Fruit fly (Drosophila melanogaster) whole organism, embryonic: ENCODE measurements around the gene Kaz-m1.

ENCODE experiments used
- Asciz ChIP-seq: fragments of 200-800 bp; sonication (Bioruptor generic); optimal IDR thresholded peaks from 2 replicates; lab custom pipeline; 2017; ENCODE audit warnings: missing biosample characterization, mild to moderate bottlenecking, missing genetic modification characterization, missing genetic modification reagents
- Bteb2 ChIP-seq: fragments of 200-800 bp; sonication (Bioruptor generic); optimal IDR thresholded peaks from 2 replicates; lab custom pipeline; 2016; ENCODE audit warnings: missing biosample characterization, missing genetic modification characterization
- C15 ChIP-seq: fragments of 200-800 bp; sonication (Bioruptor generic); IDR thresholded peaks from 3 replicates; pipeline ENCODE4 v1.3.6; 2022; ENCODE audit warnings: missing biosample characterization, missing genetic modification characterization
- CG10147 ChIP-seq: fragments of 200-800 bp; sonication (Bioruptor generic); optimal IDR thresholded peaks from 2 replicates; lab custom pipeline; 2019; ENCODE audit warnings: missing biosample characterization, mild to moderate bottlenecking, missing genetic modification characterization, moderate library complexity
- CG1024 ChIP-seq: fragments of 200-800 bp; sonication (Bioruptor generic); IDR thresholded peaks from 2 replicates; pipeline ENCODE4 v1.3.6; 2022; ENCODE audit warnings: missing biosample characterization, missing genetic modification characterization
- CG11695 ChIP-seq: fragments of 200-800 bp; sonication (Bioruptor generic); IDR thresholded peaks from 3 replicates; pipeline ENCODE4 v1.3.6; 2022; ENCODE audit warnings: missing biosample characterization, missing genetic modification characterization
- CG11723 ChIP-seq: fragments of 200-800 bp; sonication (Bioruptor generic); optimal IDR thresholded peaks from 2 replicates; lab custom pipeline; 2017; ENCODE audit warnings: missing biosample characterization, mild to moderate bottlenecking, missing genetic modification characterization
- CG12104 ChIP-seq: fragments of 200-800 bp; sonication (Bioruptor generic); optimal IDR thresholded peaks from 3 replicates; lab custom pipeline; 2016; ENCODE audit warnings: missing biosample characterization, missing genetic modification characterization
- CG1233 ChIP-seq: fragments of 200-800 bp; sonication (Bioruptor generic); optimal IDR thresholded peaks from 4 replicates; lab custom pipeline; 2018; ENCODE audit warnings: missing biosample characterization, mild to moderate bottlenecking, missing genetic modification characterization
- CG12391 ChIP-seq: fragments of 200-800 bp; sonication (Bioruptor generic); optimal IDR thresholded peaks from 3 replicates; lab custom pipeline; 2018; ENCODE audit warnings: missing biosample characterization, mild to moderate bottlenecking, missing genetic modification characterization, moderate library complexity
- CG13894 ChIP-seq: fragments of 200-800 bp; sonication (Bioruptor generic); optimal IDR thresholded peaks from 3 replicates; lab custom pipeline; 2018; ENCODE audit warnings: missing biosample characterization, mild to moderate bottlenecking, missing genetic modification characterization, moderate library complexity
- CG14860 ChIP-seq: fragments of 200-800 bp; sonication (Bioruptor generic); IDR thresholded peaks from 3 replicates; pipeline ENCODE4 v1.3.6; 2022; ENCODE audit warnings: missing biosample characterization, missing genetic modification characterization; ENCODE audit not compliant: partially characterized antibody
- CG14965 ChIP-seq: fragments of 200-800 bp; sonication (Bioruptor generic); optimal IDR thresholded peaks from 2 replicates; lab custom pipeline; 2016; ENCODE audit warnings: missing biosample characterization, missing genetic modification characterization, borderline replicate concordance
- CG15269 ChIP-seq: fragments of 200-800 bp; sonication (Bioruptor generic); optimal IDR thresholded peaks from 2 replicates; lab custom pipeline; 2018; ENCODE audit warnings: missing biosample characterization, mild to moderate bottlenecking, missing genetic modification characterization, moderate library complexity
- CG1647 ChIP-seq: fragments of 200-800 bp; sonication (Bioruptor generic); optimal IDR thresholded peaks from 3 replicates; lab custom pipeline; 2016; ENCODE audit warnings: missing biosample characterization, missing genetic modification characterization
- CG17829 ChIP-seq: fragments of 200-800 bp; optimal IDR thresholded peaks from 2 replicates; lab custom pipeline; 2019; ENCODE audit warnings: missing biosample characterization, mild to moderate bottlenecking, missing genetic modification characterization, moderate library complexity
- CG2199 ChIP-seq: fragments of 200-800 bp; sonication (Bioruptor generic); IDR thresholded peaks from 3 replicates; pipeline ENCODE4 v1.3.6; 2022; ENCODE audit warnings: missing biosample characterization, missing genetic modification characterization
- CG2889 ChIP-seq: fragments of 200-800 bp; sonication (Bioruptor generic); IDR thresholded peaks from 3 replicates; pipeline ENCODE4 v1.3.6; 2022; ENCODE audit warnings: missing biosample characterization, missing genetic modification characterization
- CG3065 ChIP-seq: fragments of 200-800 bp; sonication (Bioruptor generic); optimal IDR thresholded peaks from 2 replicates; lab custom pipeline; 2016; ENCODE audit warnings: missing biosample characterization, missing genetic modification characterization
- CG4854 ChIP-seq: fragments of 200-800 bp; sonication (Bioruptor generic); optimal IDR thresholded peaks from 2 replicates; lab custom pipeline; 2016; ENCODE audit warnings: missing biosample characterization, missing genetic modification characterization, inconsistent platforms
- CG6254 ChIP-seq: fragments of 200-800 bp; sonication (Bioruptor generic); optimal IDR thresholded peaks from 3 replicates; lab custom pipeline; 2017; ENCODE audit warnings: mild to moderate bottlenecking, missing biosample characterization, missing genetic modification reagents, missing genetic modification characterization
- CG6765 ChIP-seq: fragments of 200-800 bp; sonication (Bioruptor generic); optimal IDR thresholded peaks from 3 replicates; lab custom pipeline; 2017; ENCODE audit warnings: missing biosample characterization, mild to moderate bottlenecking, missing genetic modification characterization
- CG6791 ChIP-seq: fragments of 200-800 bp; sonication (Bioruptor generic); IDR thresholded peaks from 3 replicates; pipeline ENCODE4 v1.3.6; 2022; ENCODE audit warnings: missing biosample characterization, missing genetic modification characterization; ENCODE audit not compliant: partially characterized antibody
- CG7556 ChIP-seq: fragments of 200-800 bp; sonication (Bioruptor generic); optimal IDR thresholded peaks from 2 replicates; lab custom pipeline; 2017; ENCODE audit warnings: missing biosample characterization, mild to moderate bottlenecking, missing genetic modification characterization
- CG8281 ChIP-seq: fragments of 200-800 bp; sonication (Bioruptor generic); optimal IDR thresholded peaks from 2 replicates; lab custom pipeline; 2018; ENCODE audit warnings: missing biosample characterization, mild to moderate bottlenecking, missing genetic modification characterization, moderate library complexity
- CG8359 ChIP-seq: fragments of 200-800 bp; sonication (Bioruptor generic); optimal IDR thresholded peaks from 2 replicates; lab custom pipeline; 2017; ENCODE audit warnings: missing biosample characterization, mild to moderate bottlenecking, missing genetic modification characterization, borderline replicate concordance
- CG9437 ChIP-seq: fragments of 200-800 bp; sonication (Bioruptor generic); optimal IDR thresholded peaks from 2 replicates; lab custom pipeline; 2018; ENCODE audit warnings: missing biosample characterization, mild to moderate bottlenecking, missing genetic modification characterization
- CG9817 ChIP-seq: fragments of 200-800 bp; sonication (Bioruptor generic); optimal IDR thresholded peaks from 2 replicates; lab custom pipeline; 2018; ENCODE audit warnings: missing biosample characterization, mild to moderate bottlenecking, missing genetic modification characterization, moderate library complexity
- CrebB ChIP-seq: fragments of 200-800 bp; sonication (Bioruptor generic); optimal IDR thresholded peaks from 3 replicates; lab custom pipeline; 2018; ENCODE audit warnings: missing biosample characterization, mild to moderate bottlenecking, missing genetic modification characterization
- Poxn ChIP-seq: fragments of 200-800 bp; sonication (Bioruptor generic); IDR thresholded peaks from 2 replicates; pipeline ENCODE4 v1.3.6; 2022; ENCODE audit warnings: missing biosample characterization, missing genetic modification characterization
- Ptx1 ChIP-seq: fragments of 200-800 bp; sonication (Bioruptor generic); IDR thresholded peaks from 2 replicates; pipeline ENCODE4 v1.3.6; 2022; ENCODE audit warnings: missing biosample characterization, missing genetic modification characterization
- Rx ChIP-seq: fragments of 200-800 bp; sonication (Bioruptor generic); IDR thresholded peaks from 2 replicates; pipeline ENCODE4 v1.3.6; 2022; ENCODE audit warnings: missing biosample characterization, missing genetic modification characterization
- Sin3A ChIP-seq: fragments of >200 bp; optimal IDR thresholded peaks from 2 replicates; lab custom pipeline; 2018
- TFAM ChIP-seq: fragments of 200-800 bp; sonication (Bioruptor generic); optimal IDR thresholded peaks from 2 replicates; lab custom pipeline; 2017; ENCODE audit warnings: missing biosample characterization, missing genetic modification characterization, inconsistent platforms
- Tbp ChIP-seq: fragments of >200 bp; optimal IDR thresholded peaks from 2 replicates; lab custom pipeline; 2018; ENCODE audit warnings: missing biosample characterization, missing genetic modification characterization
- amos ChIP-seq: fragments of 200-800 bp; sonication (Bioruptor generic); IDR thresholded peaks from 2 replicates; pipeline ENCODE4 v1.3.6; 2022; ENCODE audit warnings: missing biosample characterization, missing genetic modification characterization; ENCODE audit not compliant: partially characterized antibody
- ase ChIP-seq: fragments of 200-800 bp; sonication (Bioruptor generic); IDR thresholded peaks from 3 replicates; pipeline ENCODE4 v1.3.6; 2022; ENCODE audit warnings: missing biosample characterization, missing genetic modification characterization
- az2 ChIP-seq: fragments of 200-800 bp; sonication (Bioruptor generic); optimal IDR thresholded peaks from 3 replicates; lab custom pipeline; 2016; ENCODE audit warnings: missing biosample characterization, missing genetic modification characterization
- bigmax ChIP-seq: fragments of 200-800 bp; sonication (Bioruptor generic); optimal IDR thresholded peaks from 2 replicates; lab custom pipeline; 2018; ENCODE audit warnings: missing biosample characterization, mild to moderate bottlenecking, missing genetic modification characterization
- chn ChIP-seq: fragments of 200-800 bp; sonication (Bioruptor generic); optimal IDR thresholded peaks from 2 replicates; lab custom pipeline; 2016; ENCODE audit warnings: missing biosample characterization, missing genetic modification characterization
- corto ChIP-seq: fragments of 200-800 bp; sonication (Bioruptor generic); optimal IDR thresholded peaks from 2 replicates; lab custom pipeline; 2016; ENCODE audit warnings: missing biosample characterization, mild to moderate bottlenecking, missing genetic modification characterization, moderate library complexity
- disco-r ChIP-seq: fragments of 200-800 bp; sonication (Bioruptor generic); optimal IDR thresholded peaks from 2 replicates; lab custom pipeline; 2016; ENCODE audit warnings: missing biosample characterization, missing genetic modification characterization
- dmrt11E ChIP-seq: fragments of 200-800 bp; sonication (Bioruptor generic); optimal IDR thresholded peaks from 3 replicates; lab custom pipeline; 2018; ENCODE audit warnings: missing biosample characterization, mild to moderate bottlenecking, missing genetic modification characterization, moderate library complexity
- gce ChIP-seq: fragments of 200-800 bp; sonication (Bioruptor generic); IDR thresholded peaks from 3 replicates; pipeline ENCODE4 v1.3.6; 2022; ENCODE audit warnings: missing biosample characterization, missing genetic modification characterization
- grau ChIP-seq: fragments of 200-800 bp; optimal IDR thresholded peaks from 3 replicates; lab custom pipeline; 2019; ENCODE audit warnings: missing biosample characterization, mild to moderate bottlenecking, missing genetic modification characterization, moderate library complexity
- lilli ChIP-seq: fragments of 200-800 bp; sonication (Bioruptor generic); optimal IDR thresholded peaks from 3 replicates; lab custom pipeline; 2016; ENCODE audit warnings: missing biosample characterization, missing genetic modification characterization
- lmd ChIP-seq: fragments of 200-800 bp; sonication (Bioruptor generic); IDR thresholded peaks from 2 replicates; pipeline ENCODE4 v1.3.6; 2022; ENCODE audit warnings: missing biosample characterization, missing genetic modification characterization
- nau ChIP-seq: fragments of 200-800 bp; sonication (Bioruptor generic); optimal IDR thresholded peaks from 3 replicates; lab custom pipeline; 2017; ENCODE audit warnings: missing biosample characterization, mild to moderate bottlenecking, missing genetic modification characterization, missing genetic modification reagents
- trem ChIP-seq: fragments of 200-800 bp; optimal IDR thresholded peaks from 3 replicates; lab custom pipeline; 2019; ENCODE audit warnings: missing biosample characterization, mild to moderate bottlenecking, missing genetic modification characterization, moderate library complexity
- vfl ChIP-seq: fragments of 200-800 bp; sonication (Bioruptor generic); optimal IDR thresholded peaks from 2 replicates; lab custom pipeline; 2016; ENCODE audit warnings: missing biosample characterization, missing genetic modification characterization

Gene Kaz-m1

dm6 chr3R:26052150-26052908 is 37.8 kb downstream of the Kaz-m1 start, which contains the start of the genes Exo84 and Vps2 (continued):
- TF ChIP-seq CG12391 (tag; lab: Kevin White, UChicago) = peak; percentile 71
- TF ChIP-seq lilli (GFP tag; lab: Kevin White, UChicago) = peak; percentile 33
- no peak for TF ChIP-seq CG13894
- TF ChIP-seq nau = no peak
- peak; percentile 57 for TF ChIP-seq CG15269 (tag; lab: Kevin White, UChicago)
- TF ChIP-seq chn = peak; percentile 4
- TF ChIP-seq Tbp (GFP tag; lab: Kevin White, UChicago) = no peak
- TF ChIP-seq C15 (GFP tag; lab: Robert Waterston, UW) = no peak
- no peak for TF ChIP-seq CG8359
- TF ChIP-seq trem = peak; percentile 31
- TF ChIP-seq CG2889 = no peak
- TF ChIP-seq TFAM (GFP tag; lab: Kevin White, UChicago) = no peak
- no peak for TF ChIP-seq corto (GFP tag; lab: Kevin White, UChicago)
- no peak for TF ChIP-seq CG2199
- TF ChIP-seq CG11723 (GFP tag; lab: Kevin White, UChicago) = no peak
- TF ChIP-seq ase = no peak
- TF ChIP-seq CG1233 (GFP tag; lab: Kevin White, UChicago) = peak; percentile 40
- no peak for TF ChIP-seq CG6765 (GFP tag; lab: Kevin White, UChicago)
- TF ChIP-seq az2 (GFP tag; lab: Kevin White, UChicago) = peak; percentile 41
- no peak for TF ChIP-seq CG6254
- no peak for TF ChIP-seq Poxn (GFP tag; lab: Robert Waterston, UW)
- no peak for TF ChIP-seq vfl (GFP tag; lab: Kevin White, UChicago)
- TF ChIP-seq CG8281 (tag; lab: Kevin White, UChicago) = no peak
- TF ChIP-seq CG14965 (GFP tag; lab: Kevin White, UChicago) = no peak
- no peak; the same call in 1 of the 2 replicates for TF ChIP-seq lmd (GFP tag; lab: Robert Waterston, UW)
- peak; percentile 32 for TF ChIP-seq CG17829
- TF ChIP-seq CG7556 (GFP tag; lab: Kevin White, UChicago) = no peak
- no peak for TF ChIP-seq CG10147 (GFP tag; lab: Kevin White, UChicago)
- no peak for TF ChIP-seq bigmax (GFP tag; lab: Kevin White, UChicago)
- no peak for TF ChIP-seq CG1647 (GFP tag; lab: Kevin White, UChicago)
- TF ChIP-seq CG9817 = peak; percentile 78
- TF ChIP-seq CG9437 (GFP tag; lab: Kevin White, UChicago) = peak; percentile 55
- no peak for TF ChIP-seq Rx (GFP tag; lab: Robert Waterston, UW)
- TF ChIP-seq Asciz (GFP tag; lab: Kevin White, UChicago) = no peak
- 0 out of 2 replicates have a peak, but pooled peaks have one; percentile 32 for TF ChIP-seq amos (GFP tag; lab: Robert Waterston, UW)
- no peak for TF ChIP-seq CG3065 (GFP tag; lab: Kevin White, UChicago)
- TF ChIP-seq CG6791 (GFP tag; lab: Robert Waterston, UW) = no peak
- no peak for TF ChIP-seq gce (GFP tag; lab: Robert Waterston, UW)
- TF ChIP-seq grau = peak; percentile 67
- TF ChIP-seq CG11695 = no peak
- TF ChIP-seq dmrt11E (tag; lab: Kevin White, UChicago) = peak; percentile 43
- no peak for TF ChIP-seq disco-r
- no peak for TF ChIP-seq Bteb2
- TF ChIP-seq CrebB = no peak
- TF ChIP-seq Sin3A (lab: Kevin White, UChicago) = peak; percentile 35
- TF ChIP-seq CG14860 (GFP tag; lab: Robert Waterston, UW) = no peak
- peak; percentile 26 for TF ChIP-seq CG12104 (GFP tag; lab: Kevin White, UChicago)
- peak; percentile 73 for TF ChIP-seq Ptx1 (GFP tag; lab: Robert Waterston, UW)
- TF ChIP-seq CG1024 = no peak
- no peak for TF ChIP-seq CG4854
